Fruit fly (Drosophila melanogaster) whole organism, embryonic: ENCODE results near the gene papi.

ENCODE experiments used
- Ada2b ChIP-seq: fragments of 200-800 bp; sonication (Bioruptor generic); IDR thresholded peaks from 2 replicates; pipeline ENCODE4 v1.3.6; 2022; ENCODE audit warnings: missing biosample characterization, missing genetic modification characterization
- Aef1 ChIP-seq: fragments of 200-800 bp; sonication (Bioruptor generic); IDR thresholded peaks from 3 replicates; pipeline ENCODE4 v1.3.6; 2022; ENCODE audit warnings: missing biosample characterization, missing genetic modification characterization
- CG10209 ChIP-seq: fragments of 200-800 bp; sonication (Bioruptor generic); optimal IDR thresholded peaks from 3 replicates; lab custom pipeline; 2017; ENCODE audit warnings: missing biosample characterization, mild to moderate bottlenecking, missing genetic modification characterization, missing genetic modification reagents
- CG10366 ChIP-seq: fragments of 200-800 bp; sonication (Bioruptor generic); IDR thresholded peaks from 2 replicates; pipeline ENCODE4 v1.3.6; 2022; ENCODE audit warnings: missing biosample characterization, missing genetic modification characterization
- CG10959 ChIP-seq: fragments of 200-800 bp; sonication (Bioruptor generic); IDR thresholded peaks from 2 replicates; pipeline ENCODE4 v1.3.6; 2022; ENCODE audit warnings: missing biosample characterization, missing genetic modification characterization
- CG11085 ChIP-seq: fragments of 200-800 bp; sonication (Bioruptor generic); IDR thresholded peaks from 2 replicates; pipeline ENCODE4 v1.3.6; 2022; ENCODE audit warnings: missing biosample characterization, missing genetic modification characterization
- CG12391 ChIP-seq: fragments of 200-800 bp; sonication (Bioruptor generic); optimal IDR thresholded peaks from 3 replicates; lab custom pipeline; 2018; ENCODE audit warnings: missing biosample characterization, mild to moderate bottlenecking, missing genetic modification characterization, moderate library complexity
- CG13123 ChIP-seq: fragments of 200-800 bp; sonication (Bioruptor generic); optimal IDR thresholded peaks from 2 replicates; lab custom pipeline; 2016; ENCODE audit warnings: missing biosample characterization, missing genetic modification characterization
- CG13296 ChIP-seq: fragments of 200-800 bp; sonication (Bioruptor generic); optimal IDR thresholded peaks from 3 replicates; lab custom pipeline; 2018; ENCODE audit warnings: missing biosample characterization, mild to moderate bottlenecking, missing genetic modification characterization
- CG13424 ChIP-seq: fragments of 200-800 bp; sonication (Bioruptor generic); optimal IDR thresholded peaks from 2 replicates; lab custom pipeline; 2019; ENCODE audit warnings: missing biosample characterization, mild to moderate bottlenecking, missing genetic modification characterization, moderate library complexity
- CG15601 ChIP-seq: fragments of 200-800 bp; sonication (Bioruptor generic); optimal IDR thresholded peaks from 3 replicates; lab custom pipeline; 2019; ENCODE audit warnings: missing biosample characterization, mild to moderate bottlenecking, missing genetic modification characterization, moderate library complexity
- CG16813 ChIP-seq: fragments of 200-800 bp; sonication (Bioruptor generic); IDR thresholded peaks from 3 replicates; pipeline ENCODE4 v1.3.6; 2022; ENCODE audit warnings: missing biosample characterization, missing genetic modification characterization; ENCODE audit not compliant: partially characterized antibody
- CG2120 ChIP-seq: fragments of 200-800 bp; sonication (Bioruptor generic); optimal IDR thresholded peaks from 3 replicates; lab custom pipeline; 2016; ENCODE audit warnings: missing biosample characterization, missing genetic modification characterization
- CG3281 ChIP-seq: fragments of 200-800 bp; sonication (Bioruptor generic); optimal IDR thresholded peaks from 3 replicates; lab custom pipeline; 2017; ENCODE audit warnings: missing biosample characterization, mild to moderate bottlenecking, missing genetic modification characterization
- CG33213 ChIP-seq: fragments of 200-800 bp; sonication (Bioruptor generic); optimal IDR thresholded peaks from 3 replicates; lab custom pipeline; 2016; ENCODE audit warnings: missing biosample characterization, missing genetic modification characterization
- CG33557 ChIP-seq: fragments of 200-800 bp; sonication (Bioruptor generic); optimal IDR thresholded peaks from 2 replicates; lab custom pipeline; 2019; ENCODE audit warnings: missing biosample characterization, mild to moderate bottlenecking, missing genetic modification characterization, moderate library complexity
- CG3838 ChIP-seq: fragments of 200-800 bp; sonication (Bioruptor generic); optimal IDR thresholded peaks from 3 replicates; lab custom pipeline; 2016; ENCODE audit warnings: missing biosample characterization, missing genetic modification characterization
- CG7372 ChIP-seq: fragments of 200-800 bp; sonication (Bioruptor generic); IDR thresholded peaks from 2 replicates; pipeline ENCODE4 v1.3.6; 2022; ENCODE audit warnings: missing biosample characterization, missing genetic modification characterization
- CG7745 ChIP-seq: fragments of 200-800 bp; sonication (Bioruptor generic); optimal IDR thresholded peaks from 2 replicates; lab custom pipeline; 2018; ENCODE audit warnings: missing biosample characterization, mild to moderate bottlenecking, missing genetic modification characterization, moderate library complexity
- CG9876 ChIP-seq: fragments of 200-800 bp; sonication (Bioruptor generic); optimal IDR thresholded peaks from 2 replicates; lab custom pipeline; 2016; ENCODE audit warnings: missing biosample characterization, missing genetic modification characterization
- D19A ChIP-seq: fragments of 200-800 bp; optimal IDR thresholded peaks from 3 replicates; lab custom pipeline; 2019; ENCODE audit warnings: missing biosample characterization, mild to moderate bottlenecking, missing genetic modification characterization, moderate library complexity
- Eip74EF ChIP-seq, 2 experiments: fragments of 200-800 bp in 1 of 2; fragments of >200 bp in 1 of 2; sonication (Bioruptor generic) in 1 of 2; optimal IDR thresholded peaks; 2 replicates each; lab custom pipeline; 2017 to 2019; ENCODE audit warnings: missing biosample characterization in 2 of 2, missing genetic modification characterization in 2 of 2, mild to moderate bottlenecking in 1 of 2, moderate library complexity in 1 of 2
- Fer3 ChIP-seq: fragments of 200-800 bp; sonication (Bioruptor generic); optimal IDR thresholded peaks from 2 replicates; lab custom pipeline; 2018; ENCODE audit warnings: missing biosample characterization, mild to moderate bottlenecking, missing genetic modification characterization, moderate library complexity
- HLHmδ ChIP-seq: fragments of 200-800 bp; sonication (Bioruptor generic); optimal IDR thresholded peaks from 2 replicates; lab custom pipeline; 2018; ENCODE audit warnings: missing biosample characterization, mild to moderate bottlenecking, missing genetic modification characterization, moderate library complexity
- Hand ChIP-seq: fragments of 200-800 bp; sonication (Bioruptor generic); optimal IDR thresholded peaks from 2 replicates; lab custom pipeline; 2017; ENCODE audit warnings: mild to moderate bottlenecking, missing biosample characterization, missing genetic modification reagents, missing genetic modification characterization
- Lim3 ChIP-seq: fragments of 200-800 bp; sonication (Bioruptor generic); IDR thresholded peaks from 2 replicates; pipeline ENCODE4 v1.3.6; 2022; ENCODE audit warnings: missing biosample characterization, missing genetic modification characterization
- NC2β ChIP-seq: fragments of 200-800 bp; sonication (Bioruptor generic); optimal IDR thresholded peaks from 2 replicates; lab custom pipeline; 2016; ENCODE audit warnings: missing biosample characterization, missing genetic modification characterization
- Nf-YB ChIP-seq: fragments of 200-800 bp; sonication (Bioruptor generic); optimal IDR thresholded peaks from 3 replicates; lab custom pipeline; 2019; ENCODE audit warnings: missing biosample characterization, mild to moderate bottlenecking, missing genetic modification characterization, moderate library complexity
- PHDP ChIP-seq: fragments of 200-800 bp; sonication (Bioruptor generic); optimal IDR thresholded peaks from 3 replicates; lab custom pipeline; 2018; ENCODE audit warnings: missing biosample characterization, mild to moderate bottlenecking, missing genetic modification characterization, moderate library complexity
- Poxn ChIP-seq: fragments of 200-800 bp; sonication (Bioruptor generic); IDR thresholded peaks from 2 replicates; pipeline ENCODE4 v1.3.6; 2022; ENCODE audit warnings: missing biosample characterization, missing genetic modification characterization
- Ptx1 ChIP-seq: fragments of 200-800 bp; sonication (Bioruptor generic); IDR thresholded peaks from 2 replicates; pipeline ENCODE4 v1.3.6; 2022; ENCODE audit warnings: missing biosample characterization, missing genetic modification characterization
- Ravus ChIP-seq: fragments of 200-800 bp; sonication (Bioruptor generic); IDR thresholded peaks from 2 replicates; pipeline ENCODE4 v1.3.6; 2022; ENCODE audit warnings: missing biosample characterization, missing genetic modification characterization
- Rfx ChIP-seq: fragments of 200-800 bp; sonication (Bioruptor generic); IDR thresholded peaks from 2 replicates; pipeline ENCODE4 v1.3.6; 2022; ENCODE audit warnings: missing biosample characterization, missing genetic modification characterization
- Sry-β ChIP-seq: fragments of 200-800 bp; sonication (Bioruptor generic); optimal IDR thresholded peaks from 2 replicates; lab custom pipeline; 2018; ENCODE audit warnings: missing biosample characterization, mild to moderate bottlenecking, missing genetic modification characterization, moderate library complexity
- Taf1 ChIP-seq: fragments of 200-800 bp; sonication (Bioruptor generic); IDR thresholded peaks from 2 replicates; pipeline ENCODE4 v1.3.6; 2022; ENCODE audit warnings: missing biosample characterization, missing genetic modification characterization
- Vsx1 ChIP-seq: fragments of 200-800 bp; sonication (Bioruptor generic); optimal IDR thresholded peaks from 2 replicates; lab custom pipeline; 2017; ENCODE audit warnings: missing biosample characterization, mild to moderate bottlenecking, missing genetic modification characterization, missing genetic modification reagents
- corto ChIP-seq: fragments of 200-800 bp; sonication (Bioruptor generic); optimal IDR thresholded peaks from 2 replicates; lab custom pipeline; 2016; ENCODE audit warnings: missing biosample characterization, mild to moderate bottlenecking, missing genetic modification characterization, moderate library complexity
- crp ChIP-seq, 2 experiments: fragments of 200-800 bp; sonication (Bioruptor generic); optimal IDR thresholded peaks; 2 replicates in 1 of 2; 3 replicates in 1 of 2; lab custom pipeline; 2017; ENCODE audit warnings: missing biosample characterization in 2 of 2, missing genetic modification characterization in 2 of 2, mild to moderate bottlenecking in 1 of 2, moderate library complexity in 1 of 2
- danr ChIP-seq: fragments of 200-800 bp; sonication (Bioruptor generic); IDR thresholded peaks from 2 replicates; pipeline ENCODE4 v1.3.6; 2022; ENCODE audit warnings: missing biosample characterization, missing genetic modification characterization
- emc ChIP-seq: fragments of 200-800 bp; sonication (Bioruptor generic); optimal IDR thresholded peaks from 2 replicates; lab custom pipeline; 2016; ENCODE audit warnings: missing biosample characterization, missing genetic modification characterization
- en ChIP-seq: fragments of 200-800 bp; sonication (Bioruptor generic); optimal IDR thresholded peaks from 2 replicates; lab custom pipeline; 2016; ENCODE audit warnings: missing biosample characterization, missing genetic modification characterization
- hth ChIP-seq: fragments of >200 bp; optimal IDR thresholded peaks from 2 replicates; lab custom pipeline; 2017; ENCODE audit warnings: inconsistent platforms
- jumu ChIP-seq: fragments of 200-800 bp; sonication (Bioruptor generic); optimal IDR thresholded peaks from 3 replicates; lab custom pipeline; 2016; ENCODE audit warnings: missing biosample characterization, missing genetic modification characterization
- lab ChIP-seq: fragments of 200-800 bp; sonication (Bioruptor generic); optimal IDR thresholded peaks from 3 replicates; lab custom pipeline; 2017; ENCODE audit warnings: missing biosample characterization, missing genetic modification characterization, mild to moderate bottlenecking, moderate library complexity, missing genetic modification reagents
- mirr ChIP-seq: fragments of 200-800 bp; sonication (Bioruptor generic); optimal IDR thresholded peaks from 3 replicates; lab custom pipeline; 2018; ENCODE audit warnings: missing biosample characterization, mild to moderate bottlenecking, missing genetic modification characterization
- pho ChIP-seq: fragments of 200-800 bp; sonication (Bioruptor generic); optimal IDR thresholded peaks from 2 replicates; lab custom pipeline; 2016; ENCODE audit warnings: missing biosample characterization, missing genetic modification characterization
- pros ChIP-seq: fragments of 200-800 bp; sonication (Bioruptor generic); optimal IDR thresholded peaks from 3 replicates; lab custom pipeline; 2019; ENCODE audit warnings: missing biosample characterization, mild to moderate bottlenecking, missing genetic modification characterization, moderate library complexity
- ro ChIP-seq: fragments of 200-800 bp; sonication (Bioruptor generic); IDR thresholded peaks from 2 replicates; pipeline ENCODE4 v1.3.6; 2022; ENCODE audit warnings: missing biosample characterization, missing genetic modification characterization
- stwl ChIP-seq: fragments of 200-800 bp; sonication (Bioruptor generic); optimal IDR thresholded peaks from 3 replicates; lab custom pipeline; 2018; ENCODE audit warnings: missing biosample characterization, mild to moderate bottlenecking, missing genetic modification characterization, moderate library complexity
- sug ChIP-seq: fragments of 200-800 bp; optimal IDR thresholded peaks from 2 replicates; lab custom pipeline; 2019; ENCODE audit warnings: missing biosample characterization, mild to moderate bottlenecking, missing genetic modification characterization, moderate library complexity
- z ChIP-seq: fragments of 200-800 bp; sonication (Bioruptor generic); IDR thresholded peaks from 3 replicates; pipeline ENCODE4 v1.3.6; 2022; ENCODE audit warnings: missing biosample characterization, missing genetic modification characterization
- zfh2 ChIP-seq: fragments of 200-800 bp; sonication (Bioruptor generic); optimal IDR thresholded peaks from 2 replicates; lab custom pipeline; 2016; ENCODE audit warnings: missing biosample characterization, missing genetic modification characterization

The papi gene

DNA sequence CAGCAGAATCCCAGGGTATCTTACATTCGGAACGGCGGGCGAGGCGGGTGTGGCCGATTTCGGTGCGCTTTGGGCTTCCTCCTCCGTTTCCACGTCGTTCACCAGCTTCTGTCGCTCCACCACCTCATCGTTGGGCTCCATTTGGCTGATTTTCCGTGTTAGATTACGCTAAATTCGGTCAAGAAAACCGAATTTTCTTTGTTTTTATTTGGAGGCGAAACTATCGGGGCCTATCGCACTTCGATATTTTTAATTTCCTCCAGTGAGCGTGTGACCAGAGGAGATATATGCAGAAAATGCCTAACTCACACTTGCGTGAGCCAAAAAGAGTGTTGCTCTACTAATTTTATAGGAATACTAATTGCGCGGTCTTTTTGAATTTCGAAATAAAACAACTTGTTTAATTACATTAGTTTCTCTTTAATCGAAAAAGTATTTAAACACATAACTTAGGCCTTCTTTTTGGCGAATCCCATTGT lies 28.4 kb upstream of the papi start, which contains the start of gene CG10874 (continued):
- TF ChIP-seq D19A (tag; lab: Kevin White, UChicago) (no peak), lab (no peak), Eip74EF (GFP tag; optimal IDR thresholded peaks at IDR 0.05; lab: Kevin White, UChicago) (no peak), CG11085 (GFP tag; lab: Robert Waterston, UW) (no peak), CG10959 (GFP tag; lab: Robert Waterston, UW) (no peak), jumu (GFP tag; lab: Kevin White, UChicago) (no peak), Hand (GFP tag; lab: Kevin White, UChicago) (no peak), CG7372 (no peak), CG13424 (tag; lab: Kevin White, UChicago) (no peak), Ravus (GFP tag; lab: Robert Waterston, UW) (no peak), CG10209 (GFP tag; lab: Kevin White, UChicago) (no peak), Nf-YB (peak; percentile 6), sug (peak; percentile 35), CG7745 (no peak), mirr (GFP tag; lab: Kevin White, UChicago) (no peak), PHDP (tag; lab: Kevin White, UChicago) (peak; percentile 18), danr (GFP tag; lab: Robert Waterston, UW) (no peak), hth (lab: Kevin White, UChicago) (no peak), zfh2 (no peak), HLHmδ (GFP tag; lab: Kevin White, UChicago) (no peak), CG13296 (no peak), pho (GFP tag; lab: Kevin White, UChicago) (no peak), crp (GFP tag; optimal IDR thresholded peaks at IDR 0.05; lab: Kevin White, UChicago) (no peak), ro (GFP tag; lab: Robert Waterston, UW) (no peak), Vsx1 (no peak), CG9876 (GFP tag; lab: Kevin White, UChicago) (no peak), en (GFP tag; lab: Kevin White, UChicago) (no peak), corto (GFP tag; lab: Kevin White, UChicago) (no peak), NC2β (GFP tag; lab: Kevin White, UChicago) (no peak), Ada2b (GFP tag; lab: Robert Waterston, UW) (no peak), CG33557 (GFP tag; lab: Kevin White, UChicago) (no peak), CG16813 (GFP tag; lab: Robert Waterston, UW) (no peak), CG2120 (GFP tag; lab: Kevin White, UChicago) (no peak), Fer3 (tag; lab: Kevin White, UChicago) (no peak), stwl (tag; lab: Kevin White, UChicago) (peak; percentile 56), z (GFP tag; lab: Robert Waterston, UW) (no peak), Sry-β (GFP tag; lab: Kevin White, UChicago) (no peak), CG3281 (GFP tag; lab: Kevin White, UChicago) (no peak), CG10366 (GFP tag; lab: Robert Waterston, UW) (no peak), Rfx (GFP tag; lab: Robert Waterston, UW) (no peak), CG33213 (GFP tag; lab: Kevin White, UChicago) (peak; percentile 65), CG13123 (no peak), pros (GFP tag; lab: Kevin White, UChicago) (no peak), Lim3 (GFP tag; lab: Robert Waterston, UW) (no peak), Aef1 (no peak), Poxn (no peak), CG3838 (GFP tag; lab: Kevin White, UChicago) (no peak), Taf1 (GFP tag; lab: Robert Waterston, UW) (no peak), CG12391 (tag; lab: Kevin White, UChicago) (peak; percentile 10), CG15601 (tag; lab: Kevin White, UChicago) (peak; percentile 8), emc (no peak), Ptx1 (GFP tag; lab: Robert Waterston, UW) (no peak)
